Fruit fly (Drosophila melanogaster) whole organism, embryonic: Measurements from ENCODE around the gene CG7135.

Experiments used
- Tbp ChIP-seq: fragments of >200 bp; optimal IDR thresholded peaks from 2 replicates; lab custom pipeline; 2018; ENCODE audit warnings: missing biosample characterization, missing genetic modification characterization
- ewg ChIP-seq: fragments of 200-800 bp; sonication (Bioruptor generic); optimal IDR thresholded peaks from 3 replicates; lab custom pipeline; 2017; ENCODE audit warnings: mild to moderate bottlenecking, missing biosample characterization, missing genetic modification reagents, missing genetic modification characterization
- hb ChIP-seq: fragments of 200-800 bp; sonication (Bioruptor generic); IDR thresholded peaks from 3 replicates; pipeline ENCODE4 v1.3.6; 2022; ENCODE audit warnings: missing biosample characterization, missing genetic modification characterization; ENCODE audit not compliant: partially characterized antibody
- psq ChIP-seq: fragments of 200-800 bp; sonication (Bioruptor generic); optimal IDR thresholded peaks from 2 replicates; lab custom pipeline; 2017; ENCODE audit warnings: missing biosample characterization, missing genetic modification characterization

DNA sequence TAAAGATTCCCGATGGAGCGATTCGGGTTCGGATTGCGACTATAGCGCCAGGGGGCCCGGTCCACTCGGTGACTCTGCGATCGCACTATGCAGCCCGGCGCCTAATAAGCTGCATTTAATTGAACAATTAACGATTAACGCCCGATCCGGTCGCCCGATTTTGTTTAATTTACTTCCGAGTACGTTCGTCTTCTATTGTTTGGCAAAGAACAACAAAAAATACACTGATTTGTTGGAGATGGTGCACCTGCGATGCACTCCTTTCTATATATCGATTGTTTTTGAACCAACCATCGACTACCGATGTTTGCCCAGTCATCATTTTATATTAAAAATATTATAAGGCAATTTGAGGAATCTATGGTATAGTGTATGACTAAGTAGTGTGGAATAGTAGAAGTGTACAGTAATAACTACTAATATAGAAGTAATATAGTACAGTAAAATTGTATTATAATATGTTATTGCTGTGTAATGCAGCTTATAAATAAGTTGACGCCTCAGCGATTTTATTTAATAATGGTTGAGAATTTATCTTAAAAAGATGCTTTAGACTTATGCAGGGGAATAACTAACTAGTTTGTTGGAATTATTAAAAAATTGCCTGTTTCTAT is 2.2 kb upstream of the CG7135 start, which contains the start of gene Mvb12:
- TF ChIP-seq psq (GFP tag; lab: Kevin White, UChicago), result no peak
- TF ChIP-seq hb (GFP tag; lab: Robert Waterston, UW), result no peak
- no peak for TF ChIP-seq Tbp (GFP tag; lab: Kevin White, UChicago)
- TF ChIP-seq ewg (GFP tag; lab: Kevin White, UChicago), result no peak
